Fruit fly (Drosophila melanogaster): ENCODE data around the gene Prp4k.

Prp4k gene

DNA sequence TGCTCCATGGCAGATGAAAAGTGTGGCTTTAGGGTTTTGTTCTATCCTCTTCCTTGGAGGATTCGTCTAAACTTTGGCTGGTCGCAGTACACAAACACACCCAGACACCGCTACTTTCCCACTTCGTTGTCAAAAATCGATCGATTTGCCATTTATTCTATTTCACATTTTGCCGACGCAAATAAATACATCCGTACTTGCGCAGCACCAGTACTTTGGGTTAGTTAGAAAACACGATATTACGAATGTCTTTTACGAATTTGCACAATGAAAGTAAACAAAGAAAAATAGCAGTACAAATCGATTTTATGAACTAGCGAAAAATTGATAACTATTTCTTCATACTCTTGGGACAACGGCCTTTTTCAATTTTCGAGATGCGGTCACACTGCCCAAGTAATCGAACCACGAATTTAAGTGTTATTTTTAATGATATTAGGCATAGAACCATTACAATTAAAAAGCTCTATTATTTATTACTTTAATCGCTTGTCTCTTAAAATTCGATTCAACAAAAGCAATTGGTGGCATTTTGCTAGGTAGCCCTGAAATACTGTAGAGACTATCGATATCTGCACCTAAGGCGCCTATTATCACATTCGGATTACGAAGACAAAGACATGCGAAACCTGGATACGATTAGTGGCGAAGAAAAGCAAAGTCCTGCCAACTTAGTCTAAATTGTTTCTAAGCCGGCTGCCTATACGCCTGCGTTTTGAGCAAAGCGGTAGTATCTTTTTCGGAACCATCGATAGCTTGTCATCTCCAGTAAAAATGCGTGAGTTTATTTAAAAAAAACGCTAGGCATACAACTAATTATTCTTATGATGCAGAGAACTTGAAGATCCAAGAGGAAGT lies 46.6 kb upstream of the Prp4k start, which contains the start of the genes DIP2 and wac (continued):
- TF ChIP-seq BEAF-32 (GFP tag; optimal IDR thresholded peaks at IDR 0.05) (peak; percentile 96), CG14667 (GFP tag; IDR thresholded peaks at IDR 0.05) (no peak), CG7987 (GFP tag; optimal IDR thresholded peaks at IDR 0.05) (peak; percentile 75), Nf-YB (GFP tag; optimal IDR thresholded peaks at IDR 0.05) (peak; percentile 40), Six4 (GFP tag; optimal IDR thresholded peaks at IDR 0.05) (peak; percentile 73), ci (GFP tag; IDR thresholded peaks at IDR 0.05) (peak; percentile 87), chinmo (GFP tag; IDR thresholded peaks at IDR 0.05; ENCODE audit: partially characterized antibody) (peak; percentile 84; the same call in 2 of the 4 replicates), esg (GFP tag; conservative IDR thresholded peaks at IDR 0.05) (peak; percentile 45; the same call in 1 of the 2 replicates), CG11723 (GFP tag; optimal IDR thresholded peaks at IDR 0.05) (peak; percentile 28), pb (GFP tag; optimal IDR thresholded peaks at IDR 0.05) (peak; percentile 53), CG6272 (GFP tag; IDR thresholded peaks at IDR 0.05) (peak; percentile 77), CG8924 (tag; optimal IDR thresholded peaks at IDR 0.05) (peak; percentile 74), D19B (GFP tag; optimal IDR thresholded peaks at IDR 0.05) (no peak), slbo (GFP tag; IDR thresholded peaks at IDR 0.05) (peak; percentile 89), wor (GFP tag; IDR thresholded peaks at IDR 0.05) (no peak), ham (GFP tag; IDR thresholded peaks at IDR 0.05) (peak; percentile 14; the same call in 1 of the 2 replicates), sug (tag; optimal IDR thresholded peaks at IDR 0.05) (peak; percentile 74), dmrt99B (tag; optimal IDR thresholded peaks at IDR 0.05) (no peak), Dp (GFP tag; optimal IDR thresholded peaks at IDR 0.05) (peak; percentile 77), lov (optimal IDR thresholded peaks at IDR 0.05) (no peak), lov (GFP tag; IDR thresholded peaks at IDR 0.05) (no peak), CG30020 (tag; optimal IDR thresholded peaks at IDR 0.05) (peak; percentile 73), exex (tag; optimal IDR thresholded peaks at IDR 0.05) (no peak), CG18764 (GFP tag; optimal IDR thresholded peaks at IDR 0.05) (peak; percentile 74), prd (optimal IDR thresholded peaks at IDR 0.05) (no peak), prd (GFP tag; IDR thresholded peaks at IDR 0.05) (peak; percentile 76; the same call in 2 of the 3 replicates), bigmax (GFP tag; optimal IDR thresholded peaks at IDR 0.05) (peak; percentile 66), CG1832 (GFP tag; optimal IDR thresholded peaks at IDR 0.05) (no peak), CG12299 (tag; optimal IDR thresholded peaks at IDR 0.05) (peak; percentile 3), CG4360 (GFP tag; IDR thresholded peaks at IDR 0.05) (no peak), CG11695 (GFP tag; IDR thresholded peaks at IDR 0.05) (no peak), cas (GFP tag; IDR thresholded peaks at IDR 0.05) (no peak), tna (GFP tag; IDR thresholded peaks at IDR 0.05; ENCODE audit: partially characterized antibody) (peak; percentile 86), CG31365 (tag; optimal IDR thresholded peaks at IDR 0.05) (peak; percentile 53), D (optimal IDR thresholded peaks at IDR 0.05) (no peak), D (GFP tag; optimal IDR thresholded peaks at IDR 0.05) (peak; percentile 59), CG9817 (tag; optimal IDR thresholded peaks at IDR 0.05) (peak; percentile 64), otp (GFP tag; IDR thresholded peaks at IDR 0.05) (no peak; the same call in 2 of the 3 replicates), sna (GFP tag; IDR thresholded peaks at IDR 0.05; ENCODE audit: partially characterized antibody) (peak; percentile 85), Dbx (GFP tag; IDR thresholded peaks at IDR 0.05) (peak; percentile 83), gce (GFP tag; IDR thresholded peaks at IDR 0.05) (no peak), zfh2 (GFP tag; optimal IDR thresholded peaks at IDR 0.05) (peak; percentile 93), lilli (GFP tag; optimal IDR thresholded peaks at IDR 0.05) (peak; percentile 93), Hr39 (optimal IDR thresholded peaks at IDR 0.05) (no peak), CHES-1-like (GFP tag; optimal IDR thresholded peaks at IDR 0.05) (peak; percentile 69), CG17612 (GFP tag; IDR thresholded peaks at IDR 0.05) (peak; percentile 36; the same call in 1 of the 2 replicates), ind (GFP tag; optimal IDR thresholded peaks at IDR 0.05) (peak; percentile 83), salm (tag; optimal IDR thresholded peaks at IDR 0.05) (peak; percentile 3), CG1024 (GFP tag; IDR thresholded peaks at IDR 0.05) (peak; percentile 62; the same call in 1 of the 2 replicates), Mad (GFP tag; optimal IDR thresholded peaks at IDR 0.05) (peak; percentile 86)

Data from whole organism, embryonic.